Worm (Caenorhabditis elegans) whole organism, late embryonic: ENCODE results near the gene selt-1.1.

Experiments
- C08G9.2 ChIP-seq: sonication (generic microtip); optimal IDR thresholded peaks from 2 replicates; lab custom pipeline; 2016; ENCODE audit warnings: mild to moderate bottlenecking, missing genetic modification characterization, moderate library complexity, missing compliant biosample characterization
- F13H6.1 ChIP-seq: sonication (generic microtip); optimal IDR thresholded peaks from 2 replicates; lab custom pipeline; 2016; ENCODE audit warnings: missing genetic modification characterization, missing compliant biosample characterization
- T23F11.4 ChIP-seq: fragments of 200-800 bp; sonication (Bioruptor generic); optimal IDR thresholded peaks from 2 replicates; lab custom pipeline; 2018; ENCODE audit warnings: mild to moderate bottlenecking, missing genetic modification characterization, missing compliant biosample characterization
- ahr-1 ChIP-seq: sonication (generic microtip); optimal IDR thresholded peaks from 2 replicates; lab custom pipeline; 2016; ENCODE audit warnings: missing genetic modification characterization, missing compliant biosample characterization
- ceh-18 ChIP-seq: sonication (generic microtip); optimal IDR thresholded peaks from 2 replicates; lab custom pipeline; 2016; ENCODE audit warnings: missing genetic modification characterization, missing compliant biosample characterization
- ceh-19 ChIP-seq: fragments of 200-800 bp; sonication (Bioruptor generic); optimal IDR thresholded peaks from 2 replicates; lab custom pipeline; 2018; ENCODE audit warnings: mild to moderate bottlenecking, missing genetic modification characterization, missing compliant biosample characterization
- ceh-24 ChIP-seq: sonication (generic microtip); optimal IDR thresholded peaks from 2 replicates; lab custom pipeline; 2016; ENCODE audit warnings: mild to moderate bottlenecking, missing genetic modification characterization, missing compliant biosample characterization
- ceh-31 ChIP-seq: sonication (generic microtip); optimal IDR thresholded peaks from 2 replicates; lab custom pipeline; 2016; ENCODE audit warnings: missing genetic modification characterization, missing compliant biosample characterization
- ceh-48 ChIP-seq: sonication (generic microtip); optimal IDR thresholded peaks from 2 replicates; lab custom pipeline; 2016; ENCODE audit warnings: missing genetic modification characterization, inconsistent platforms, missing compliant biosample characterization
- ceh-6 ChIP-seq: fragments of 200-800 bp; sonication (Bioruptor generic); optimal IDR thresholded peaks from 2 replicates; lab custom pipeline; 2018; ENCODE audit warnings: mild to moderate bottlenecking, missing genetic modification characterization, missing compliant biosample characterization
- che-1 ChIP-seq: sonication (generic microtip); optimal IDR thresholded peaks from 2 replicates; lab custom pipeline; 2016; ENCODE audit warnings: mild to moderate bottlenecking, missing genetic modification characterization, missing compliant biosample characterization
- elt-4 ChIP-seq: sonication (generic microtip); optimal IDR thresholded peaks from 2 replicates; lab custom pipeline; 2016; ENCODE audit warnings: missing genetic modification characterization, missing compliant biosample characterization
- ets-4 ChIP-seq: sonication (generic microtip); optimal IDR thresholded peaks from 2 replicates; lab custom pipeline; 2016; ENCODE audit warnings: missing genetic modification characterization, missing compliant biosample characterization
- eyg-1 ChIP-seq: sonication (generic microtip); optimal IDR thresholded peaks from 2 replicates; lab custom pipeline; 2016; ENCODE audit warnings: missing genotype, missing genetic modification characterization, missing compliant biosample characterization
- fax-1 ChIP-seq: sonication (generic microtip); optimal IDR thresholded peaks from 2 replicates; lab custom pipeline; 2016; ENCODE audit warnings: missing genotype, missing genetic modification characterization, missing compliant biosample characterization
- fkh-6 ChIP-seq: sonication (generic microtip); optimal IDR thresholded peaks from 2 replicates; lab custom pipeline; 2016; ENCODE audit warnings: missing genetic modification characterization, missing compliant biosample characterization
- hlh-15 ChIP-seq: sonication (generic microtip); optimal IDR thresholded peaks from 2 replicates; lab custom pipeline; 2016; ENCODE audit warnings: missing genetic modification characterization, missing compliant biosample characterization
- hlh-6 ChIP-seq: sonication (generic microtip); optimal IDR thresholded peaks from 2 replicates; lab custom pipeline; 2016; ENCODE audit warnings: missing genotype, missing genetic modification characterization, missing compliant biosample characterization
- madf-2 ChIP-seq: sonication (generic microtip); optimal IDR thresholded peaks from 2 replicates; lab custom pipeline; 2017; ENCODE audit warnings: missing genetic modification characterization, missing compliant biosample characterization
- mec-3 ChIP-seq: sonication (generic microtip); optimal IDR thresholded peaks from 2 replicates; lab custom pipeline; 2016; ENCODE audit warnings: borderline replicate concordance, missing genetic modification characterization, missing compliant biosample characterization
- nhr-11 ChIP-seq: fragments of 150-350 bp; optimal IDR thresholded peaks from 2 replicates; lab custom pipeline; 2014; ENCODE audit warnings: missing biosample characterization, missing genetic modification characterization
- npax-4 ChIP-seq: sonication (generic microtip); optimal IDR thresholded peaks from 2 replicates; lab custom pipeline; 2016; ENCODE audit warnings: missing genetic modification characterization, missing compliant biosample characterization
- odd-2 ChIP-seq: sonication (generic microtip); optimal IDR thresholded peaks from 2 replicates; lab custom pipeline; 2017; ENCODE audit warnings: antibody characterized with exemption, mild to moderate bottlenecking, missing genetic modification characterization, missing compliant biosample characterization
- pag-3 ChIP-seq: sonication (generic microtip); optimal IDR thresholded peaks from 2 replicates; lab custom pipeline; 2016; ENCODE audit warnings: missing compliant biosample characterization, missing genetic modification characterization, borderline replicate concordance
- pat-9 ChIP-seq: fragments of 200-800 bp; sonication (Bioruptor generic); optimal IDR thresholded peaks from 2 replicates; lab custom pipeline; 2018; ENCODE audit warnings: mild to moderate bottlenecking, missing genetic modification characterization, moderate library complexity, missing compliant biosample characterization
- pha-2 ChIP-seq: sonication (generic microtip); optimal IDR thresholded peaks from 2 replicates; lab custom pipeline; 2017; ENCODE audit warnings: mild to moderate bottlenecking, missing genetic modification characterization, missing compliant biosample characterization
- sdc-2 ChIP-seq: sonication (generic microtip); optimal IDR thresholded peaks from 2 replicates; lab custom pipeline; 2016; ENCODE audit warnings: missing genotype, missing genetic modification characterization, missing compliant biosample characterization
- sox-4 ChIP-seq: sonication (generic microtip); optimal IDR thresholded peaks from 2 replicates; lab custom pipeline; 2017; ENCODE audit warnings: mild to moderate bottlenecking, missing genetic modification characterization, inconsistent platforms, missing compliant biosample characterization
- syd-9 ChIP-seq: sonication (generic microtip); optimal IDR thresholded peaks from 2 replicates; lab custom pipeline; 2016; ENCODE audit warnings: mild to moderate bottlenecking, missing genetic modification characterization, moderate library complexity, missing compliant biosample characterization
- unc-3 ChIP-seq, 2 experiments: fragments of 200-800 bp in 1 of 2; sonication (Bioruptor generic) in 1 of 2; sonication (generic microtip) in 1 of 2; conservative IDR thresholded peaks in 1 of 2; optimal IDR thresholded peaks in 1 of 2; 2 replicates each; pipeline versions ENCODE4 v1.3.6 to Lab custom; 2016 to 2022; ENCODE audit warnings: missing compliant biosample characterization in 2 of 2, missing genetic modification characterization in 2 of 2, missing genetic modification reagents in 1 of 2
- unc-42 ChIP-seq: sonication (generic microtip); optimal IDR thresholded peaks from 2 replicates; lab custom pipeline; 2016; ENCODE audit warnings: missing genotype, missing genetic modification characterization, missing compliant biosample characterization
- unc-55 ChIP-seq: sonication (generic microtip); optimal IDR thresholded peaks from 2 replicates; lab custom pipeline; 2017; ENCODE audit warnings: missing biosample characterization, missing genetic modification reagents, missing genetic modification characterization
- zip-5 ChIP-seq: sonication (generic microtip); optimal IDR thresholded peaks from 2 replicates; lab custom pipeline; 2016; ENCODE audit warnings: missing genetic modification characterization, missing compliant biosample characterization

Gene selt-1.1

ce11 chrX:11554522-11554921 is 8.2 kb upstream of the selt-1.1 start:
- TF ChIP-seq unc-55 (GFP tag; lab: Kevin White, UChicago) (peak; percentile 42), eyg-1 (no peak), ceh-31 (peak; percentile 30)

ce11 chrX:11552879-11553278 is 6.6 kb upstream of the selt-1.1 start:
- no peak for TF ChIP-seq fax-1 (tag; lab: Kevin White, UChicago)
- no peak for TF ChIP-seq sox-4 (tag; lab: Kevin White, UChicago)
- TF ChIP-seq ceh-31: peak; percentile 27
- no peak for TF ChIP-seq pag-3 (tag; lab: Kevin White, UChicago)
- TF ChIP-seq nhr-11 (tag; lab: Kevin White, UChicago): no peak
- peak; percentile 50 for TF ChIP-seq unc-42
- TF ChIP-seq elt-4: no peak
- no peak for TF ChIP-seq ceh-18 (tag; lab: Kevin White, UChicago)
- TF ChIP-seq fkh-6 (tag; lab: Kevin White, UChicago): no peak
- TF ChIP-seq T23F11.4 (GFP tag; lab: Kevin White, UChicago): no peak
- no peak for TF ChIP-seq ceh-48 (tag; lab: Kevin White, UChicago)
- TF ChIP-seq ceh-24 (tag; lab: Kevin White, UChicago): no peak
- no peak for TF ChIP-seq ets-4 (tag; lab: Kevin White, UChicago)
- TF ChIP-seq zip-5: no peak
- no peak for TF ChIP-seq pha-2 (tag; lab: Kevin White, UChicago)

ce11 chrX:11551808-11552207 is 5.5 kb upstream of the selt-1.1 start:
- TF ChIP-seq mec-3 (tag; lab: Kevin White, UChicago): no peak
- TF ChIP-seq syd-9 (tag; lab: Kevin White, UChicago): no peak
- no peak for TF ChIP-seq hlh-15 (tag; lab: Kevin White, UChicago)
- TF ChIP-seq eyg-1: no peak
- TF ChIP-seq odd-2 (tag; lab: Kevin White, UChicago): no peak
- TF ChIP-seq T23F11.4 (GFP tag; lab: Kevin White, UChicago): no peak

- no peak for TF ChIP-seq F13H6.1 (tag; lab: Kevin White, UChicago)
- no peak for TF ChIP-seq npax-4 (tag; lab: Kevin White, UChicago)
- no peak for TF ChIP-seq ceh-19 (GFP tag; lab: Kevin White, UChicago)
- TF ChIP-seq, all 69 proteins: peak for 0
These were observed 2.0 kb upstream of the selt-1.1 start, which contains the start of gene mig-2 for ce11 chrX:11548308-11548707. Gene mig-2, plus strand, starts transcription at chrX:11548608.

- TF ChIP-seq ceh-6 (GFP tag; lab: Kevin White, UChicago) (no peak), unc-3 (GFP tag; conservative IDR thresholded peaks at IDR 0.05; lab: Robert Waterston, UW) (no peak), unc-3 (tag; optimal IDR thresholded peaks at IDR 0.05; lab: Kevin White, UChicago) (no peak), ceh-48 (tag; lab: Kevin White, UChicago) (no peak), madf-2 (no peak), ahr-1 (tag; lab: Kevin White, UChicago) (no peak), che-1 (no peak), elt-4 (no peak), C08G9.2 (tag; lab: Kevin White, UChicago) (no peak), sdc-2 (tag; lab: Kevin White, UChicago) (no peak), mec-3 (tag; lab: Kevin White, UChicago) (no peak), pat-9 (no peak), hlh-6 (tag; lab: Kevin White, UChicago) (no peak), fkh-6 (tag; lab: Kevin White, UChicago) (no peak)
- TF ChIP-seq, all 69 proteins: peak for 0
These were observed 1.2 kb upstream of the selt-1.1 start for ce11 chrX:11547442-11548023.
